Fruit fly (Drosophila melanogaster): ENCODE measurements around the gene CG13931.

- peak; percentile 34 for TF ChIP-seq CG17806 (tag; optimal IDR thresholded peaks at IDR 0.05)
- no peak for TF ChIP-seq EcR (GFP tag; optimal IDR thresholded peaks at IDR 0.05)
- TF ChIP-seq CG14655 (GFP tag; optimal IDR thresholded peaks at IDR 0.05): no peak
These were observed 9.0 kb upstream of the CG13931 start for dm6 chr3L:1711218-1711617.

Measured in whole organism, pupa.